Comparison of ENCODE assay signal across 1 fruit fly cellular context in genomic region chr3R:31977548-31978133, dm6.
TF ChIP-seq lines count a peak whose summit lies in the region.

TSS of gene CG2003 (plus strand) at chr3R:31978121.

TF ChIP-seq in whole organism, embryonic, 481 proteins besides CTCF, POLR2A, EP300 and RAD21 (continued from another document and continues in another):
- TF ChIP-seq so (GFP tag; IDR thresholded peaks at IDR 0.05; lab: Robert Waterston, UW): peak; percentile 75; the same call in 2 of the 3 replicates
- no peak; the same call in 1 of the 2 replicates for TF ChIP-seq CG6272 (GFP tag; IDR thresholded peaks at IDR 0.05; lab: Robert Waterston, UW)
- peak; percentile 77 for TF ChIP-seq sd (tag; optimal IDR thresholded peaks at IDR 0.05; lab: Kevin White, UChicago)
- no peak for TF ChIP-seq Scr (GFP tag; IDR thresholded peaks at IDR 0.05; lab: Robert Waterston, UW; ENCODE audit: partially characterized antibody)
- TF ChIP-seq chinmo (GFP tag; IDR thresholded peaks at IDR 0.05; lab: Robert Waterston, UW; ENCODE audit: partially characterized antibody): peak; percentile 83; the same call in 1 of the 4 replicates
- peak; percentile 3 for TF ChIP-seq wek (GFP tag; optimal IDR thresholded peaks at IDR 0.05; lab: Kevin White, UChicago)
- TF ChIP-seq Fer2 (tag; optimal IDR thresholded peaks at IDR 0.05; lab: Kevin White, UChicago): no peak
- peak; percentile 48 for TF ChIP-seq org-1 (GFP tag; optimal IDR thresholded peaks at IDR 0.05; lab: Kevin White, UChicago)
- no peak for TF ChIP-seq slou (GFP tag; optimal IDR thresholded peaks at IDR 0.05; lab: Kevin White, UChicago)
- peak; percentile 89 for TF ChIP-seq CG13894 (tag; optimal IDR thresholded peaks at IDR 0.05; lab: Kevin White, UChicago)
- TF ChIP-seq pum (GFP tag; optimal IDR thresholded peaks at IDR 0.05; lab: Kevin White, UChicago): peak; percentile 43
- no peak for TF ChIP-seq pros (GFP tag; optimal IDR thresholded peaks at IDR 0.05; lab: Kevin White, UChicago)
- TF ChIP-seq ara (GFP tag; IDR thresholded peaks at IDR 0.05; lab: Robert Waterston, UW): no peak
- TF ChIP-seq Adf1 (GFP tag; IDR thresholded peaks at IDR 0.05; lab: Robert Waterston, UW): peak; percentile 39; the same call in 1 of the 2 replicates
- no peak for TF ChIP-seq Sry-δ (GFP tag; optimal IDR thresholded peaks at IDR 0.05; lab: Kevin White, UChicago)
- TF ChIP-seq bigmax (GFP tag; optimal IDR thresholded peaks at IDR 0.05; lab: Kevin White, UChicago): no peak
- peak; percentile 51 for TF ChIP-seq CG8944 (GFP tag; optimal IDR thresholded peaks at IDR 0.05; lab: Kevin White, UChicago)
- TF ChIP-seq mld (GFP tag; IDR thresholded peaks at IDR 0.05; lab: Robert Waterston, UW; ENCODE audit: partially characterized antibody): no peak
- peak; percentile 64; the same call in 1 of the 3 replicates for TF ChIP-seq Optix (GFP tag; IDR thresholded peaks at IDR 0.05; lab: Robert Waterston, UW)
- no peak for TF ChIP-seq lbe (GFP tag; optimal IDR thresholded peaks at IDR 0.05; lab: Kevin White, UChicago)
- TF ChIP-seq fd3F (GFP tag; optimal IDR thresholded peaks at IDR 0.05; lab: Kevin White, UChicago): peak; percentile 69
- no peak for TF ChIP-seq CG10462 (GFP tag; optimal IDR thresholded peaks at IDR 0.05; lab: Kevin White, UChicago)
- TF ChIP-seq Drgx (GFP tag; IDR thresholded peaks at IDR 0.05; lab: Robert Waterston, UW): no peak
- TF ChIP-seq trh (GFP tag; optimal IDR thresholded peaks at IDR 0.05; lab: Kevin White, UChicago): peak; percentile 35
- TF ChIP-seq Elba2 (GFP tag; optimal IDR thresholded peaks at IDR 0.05; lab: Kevin White, UChicago): no peak
- peak; percentile 20 for TF ChIP-seq Sox100B (GFP tag; optimal IDR thresholded peaks at IDR 0.05; lab: Kevin White, UChicago)
- no peak for TF ChIP-seq fd64A (GFP tag; optimal IDR thresholded peaks at IDR 0.05; lab: Kevin White, UChicago)
- TF ChIP-seq yki (optimal IDR thresholded peaks at IDR 0.05; lab: Kevin White, UChicago): no peak
- TF ChIP-seq CG3726 (GFP tag; IDR thresholded peaks at IDR 0.05; lab: Robert Waterston, UW): 0 out of 3 replicates have a peak, but pooled peaks have one; percentile 35
- no peak for TF ChIP-seq CG42726 (GFP tag; IDR thresholded peaks at IDR 0.05; lab: Robert Waterston, UW; ENCODE audit: partially characterized antibody)
- TF ChIP-seq Antp (GFP tag; optimal IDR thresholded peaks at IDR 0.05; lab: Kevin White, UChicago): peak; percentile 53
- TF ChIP-seq oc (tag; optimal IDR thresholded peaks at IDR 0.05; lab: Kevin White, UChicago): peak; percentile 34
- TF ChIP-seq Sox102F (GFP tag; optimal IDR thresholded peaks at IDR 0.05; lab: Kevin White, UChicago): peak; percentile 67
- TF ChIP-seq ems (GFP tag; optimal IDR thresholded peaks at IDR 0.05; lab: Kevin White, UChicago): peak; percentile 45
- no peak for TF ChIP-seq ato (GFP tag; IDR thresholded peaks at IDR 0.05; lab: Robert Waterston, UW; ENCODE audit: partially characterized antibody)
- no peak for TF ChIP-seq Kr (GFP tag; optimal IDR thresholded peaks at IDR 0.05; lab: Kevin White, UChicago)
- TF ChIP-seq CG11504 (tag; optimal IDR thresholded peaks at IDR 0.05; lab: Kevin White, UChicago): peak; percentile 72
- TF ChIP-seq Nf-YB (GFP tag; optimal IDR thresholded peaks at IDR 0.05; lab: Kevin White, UChicago): peak; percentile 17
- TF ChIP-seq Lhr (GFP tag; optimal IDR thresholded peaks at IDR 0.05; lab: Kevin White, UChicago): no peak
- TF ChIP-seq gro (GFP tag; optimal IDR thresholded peaks at IDR 0.05; lab: Kevin White, UChicago): peak; percentile 75
- TF ChIP-seq CG13123 (GFP tag; optimal IDR thresholded peaks at IDR 0.05; lab: Kevin White, UChicago): peak; percentile 16
- TF ChIP-seq CG8359 (GFP tag; optimal IDR thresholded peaks at IDR 0.05; lab: Kevin White, UChicago; ENCODE audit: borderline replicate concordance): no peak
- peak; percentile 25 for TF ChIP-seq CG4820 (GFP tag; optimal IDR thresholded peaks at IDR 0.05; lab: Kevin White, UChicago)
- no peak for TF ChIP-seq bbx (GFP tag; IDR thresholded peaks at IDR 0.05; lab: Robert Waterston, UW; ENCODE audit: partially characterized antibody)
- TF ChIP-seq btn (GFP tag; optimal IDR thresholded peaks at IDR 0.05; lab: Kevin White, UChicago): no peak
- TF ChIP-seq CG5953 (GFP tag; IDR thresholded peaks at IDR 0.05; lab: Robert Waterston, UW): 0 out of 2 replicates have a peak, but pooled peaks have one; percentile 17
- peak; percentile 27 for TF ChIP-seq nom (GFP tag; optimal IDR thresholded peaks at IDR 0.05; lab: Kevin White, UChicago)
- TF ChIP-seq chm (GFP tag; IDR thresholded peaks at IDR 0.05; lab: Robert Waterston, UW): peak; percentile 52; the same call in 1 of the 2 replicates
- peak; percentile 60; the same call in 1 of the 2 replicates for TF ChIP-seq Xrp1 (GFP tag; IDR thresholded peaks at IDR 0.05; lab: Robert Waterston, UW)
- TF ChIP-seq CG17186 (GFP tag; optimal IDR thresholded peaks at IDR 0.05; lab: Kevin White, UChicago): no peak
- no peak for TF ChIP-seq CG16779 (GFP tag; IDR thresholded peaks at IDR 0.05; lab: Robert Waterston, UW)
- peak; percentile 56; the same call in 1 of the 2 replicates for TF ChIP-seq wdn (GFP tag; IDR thresholded peaks at IDR 0.05; lab: Robert Waterston, UW)
- TF ChIP-seq CG11398 (GFP tag; optimal IDR thresholded peaks at IDR 0.05; lab: Kevin White, UChicago): peak; percentile 68
- TF ChIP-seq Mad (GFP tag; optimal IDR thresholded peaks at IDR 0.05; lab: Kevin White, UChicago): no peak
- TF ChIP-seq Hmx (GFP tag; optimal IDR thresholded peaks at IDR 0.05; lab: Kevin White, UChicago): no peak
- no peak for TF ChIP-seq unc-4 (GFP tag; IDR thresholded peaks at IDR 0.05; lab: Robert Waterston, UW; ENCODE audit: partially characterized antibody)
- no peak for TF ChIP-seq CG2202 (tag; optimal IDR thresholded peaks at IDR 0.05; lab: Kevin White, UChicago)
- peak; percentile 55 for TF ChIP-seq CG9727 (GFP tag; optimal IDR thresholded peaks at IDR 0.05; lab: Kevin White, UChicago)
- TF ChIP-seq CG2678 (tag; optimal IDR thresholded peaks at IDR 0.05; lab: Kevin White, UChicago): peak; percentile 76
- TF ChIP-seq Rx (GFP tag; IDR thresholded peaks at IDR 0.05; lab: Robert Waterston, UW): peak; percentile 45; the same call in 1 of the 2 replicates
- TF ChIP-seq CG10431 (GFP tag; optimal IDR thresholded peaks at IDR 0.05; lab: Kevin White, UChicago): no peak
- TF ChIP-seq insv (GFP tag; optimal IDR thresholded peaks at IDR 0.05; lab: Kevin White, UChicago): no peak
- TF ChIP-seq Dad (GFP tag; optimal IDR thresholded peaks at IDR 0.05; lab: Kevin White, UChicago): peak; percentile 34
- peak; percentile 49 for TF ChIP-seq fu2 (GFP tag; optimal IDR thresholded peaks at IDR 0.05; lab: Kevin White, UChicago)
- TF ChIP-seq CG5245 (GFP tag; optimal IDR thresholded peaks at IDR 0.05; lab: Kevin White, UChicago): no peak
- no peak for TF ChIP-seq sens-2 (GFP tag; IDR thresholded peaks at IDR 0.05; lab: Robert Waterston, UW)
- TF ChIP-seq Hr3 (GFP tag; optimal IDR thresholded peaks at IDR 0.05; lab: Kevin White, UChicago): peak; percentile 75
- peak; percentile 68 for TF ChIP-seq CG17361 (GFP tag; IDR thresholded peaks at IDR 0.05; lab: Robert Waterston, UW)
- TF ChIP-seq CG4424 (GFP tag; optimal IDR thresholded peaks at IDR 0.05; lab: Kevin White, UChicago): peak; percentile 9
- TF ChIP-seq cas (GFP tag; IDR thresholded peaks at IDR 0.05; lab: Robert Waterston, UW): peak; percentile 45; the same call in 1 of the 2 replicates
- peak; percentile 52 for TF ChIP-seq bcd (GFP tag; optimal IDR thresholded peaks at IDR 0.05; lab: Kevin White, UChicago)
- no peak for TF ChIP-seq jing (GFP tag; optimal IDR thresholded peaks at IDR 0.05; lab: Kevin White, UChicago)
- TF ChIP-seq CHES-1-like (GFP tag; optimal IDR thresholded peaks at IDR 0.05; lab: Kevin White, UChicago): peak; percentile 71
- TF ChIP-seq CG17359 (tag; optimal IDR thresholded peaks at IDR 0.05; lab: Kevin White, UChicago): peak; percentile 54
- TF ChIP-seq Dp (GFP tag; optimal IDR thresholded peaks at IDR 0.05; lab: Kevin White, UChicago): no peak
- TF ChIP-seq ERR (GFP tag; optimal IDR thresholded peaks at IDR 0.05; lab: Kevin White, UChicago): no peak
- peak; percentile 74 for TF ChIP-seq CG1603 (tag; optimal IDR thresholded peaks at IDR 0.05; lab: Kevin White, UChicago)
- no peak for TF ChIP-seq sc (optimal IDR thresholded peaks at IDR 0.05; lab: Kevin White, UChicago)
- TF ChIP-seq sc (GFP tag; optimal IDR thresholded peaks at IDR 0.05; lab: Kevin White, UChicago): no peak
- TF ChIP-seq CG8290 (GFP tag; optimal IDR thresholded peaks at IDR 0.05; lab: Kevin White, UChicago): no peak
- TF ChIP-seq CG8290 (tag; optimal IDR thresholded peaks at IDR 0.05; lab: Kevin White, UChicago): peak in 1 of 2 experiments; percentile 88
- 0 out of 2 replicates have a peak, but pooled peaks have one; percentile 35 for TF ChIP-seq MBD-R2 (GFP tag; IDR thresholded peaks at IDR 0.05; lab: Robert Waterston, UW)
- no peak for TF ChIP-seq Lpt (GFP tag; optimal IDR thresholded peaks at IDR 0.05; lab: Kevin White, UChicago)
- TF ChIP-seq Lim3 (GFP tag; IDR thresholded peaks at IDR 0.05; lab: Robert Waterston, UW): no peak
- no peak for TF ChIP-seq Opbp (GFP tag; IDR thresholded peaks at IDR 0.05; lab: Robert Waterston, UW; ENCODE audit: partially characterized antibody)
- no peak for TF ChIP-seq Dip2 (GFP tag; IDR thresholded peaks at IDR 0.05; lab: Robert Waterston, UW)
- TF ChIP-seq ATbp (GFP tag; optimal IDR thresholded peaks at IDR 0.05; lab: Kevin White, UChicago): no peak
- peak; percentile 40 for TF ChIP-seq CG8089 (GFP tag; optimal IDR thresholded peaks at IDR 0.05; lab: Kevin White, UChicago)
- TF ChIP-seq Spps (tag; optimal IDR thresholded peaks at IDR 0.05; lab: Kevin White, UChicago): no peak
- no peak for TF ChIP-seq Bgb (GFP tag; IDR thresholded peaks at IDR 0.05; lab: Robert Waterston, UW; ENCODE audit: partially characterized antibody)
- peak; percentile 16 for TF ChIP-seq CG4617 (GFP tag; optimal IDR thresholded peaks at IDR 0.05; lab: Kevin White, UChicago; ENCODE audit: borderline replicate concordance)
- no peak for TF ChIP-seq usp (GFP tag; optimal IDR thresholded peaks at IDR 0.05; lab: Kevin White, UChicago)
- TF ChIP-seq nerfin-2 (GFP tag; IDR thresholded peaks at IDR 0.05; lab: Robert Waterston, UW; ENCODE audit: partially characterized antibody): no peak
- peak; percentile 29 for TF ChIP-seq caup (GFP tag; optimal IDR thresholded peaks at IDR 0.05; lab: Kevin White, UChicago; ENCODE audit: severe bottlenecking)
- peak; percentile 44 for TF ChIP-seq Chrac-16 (GFP tag; optimal IDR thresholded peaks at IDR 0.05; lab: Kevin White, UChicago)
- no peak for TF ChIP-seq Sin3A (optimal IDR thresholded peaks at IDR 0.05; lab: Kevin White, UChicago)
- TF ChIP-seq CG9797 (GFP tag; optimal IDR thresholded peaks at IDR 0.05; lab: Kevin White, UChicago): no peak
- TF ChIP-seq HLHmδ (GFP tag; optimal IDR thresholded peaks at IDR 0.05; lab: Kevin White, UChicago): no peak
- peak; percentile 16 for TF ChIP-seq maf-S (GFP tag; optimal IDR thresholded peaks at IDR 0.05; lab: Kevin White, UChicago)
- 0 out of 2 replicates have a peak, but pooled peaks have one; percentile 18 for TF ChIP-seq sim (GFP tag; IDR thresholded peaks at IDR 0.05; lab: Robert Waterston, UW)
- TF ChIP-seq CG8281 (tag; optimal IDR thresholded peaks at IDR 0.05; lab: Kevin White, UChicago): no peak
- TF ChIP-seq Hand (GFP tag; optimal IDR thresholded peaks at IDR 0.05; lab: Kevin White, UChicago): no peak
- no peak for TF ChIP-seq TFAM (GFP tag; optimal IDR thresholded peaks at IDR 0.05; lab: Kevin White, UChicago)
- peak; percentile 63 for TF ChIP-seq Hmr (GFP tag; optimal IDR thresholded peaks at IDR 0.05; lab: Kevin White, UChicago)
- TF ChIP-seq CG43689 (GFP tag; IDR thresholded peaks at IDR 0.05; lab: Robert Waterston, UW): no peak
- TF ChIP-seq CG31441 (GFP tag; IDR thresholded peaks at IDR 0.05; lab: Robert Waterston, UW): peak; percentile 55
- no peak for TF ChIP-seq CG33557 (GFP tag; optimal IDR thresholded peaks at IDR 0.05; lab: Kevin White, UChicago)
- TF ChIP-seq Med (GFP tag; lab: Kevin White, UChicago): peak; percentile 94
- TF ChIP-seq Awh (GFP tag; IDR thresholded peaks at IDR 0.05; lab: Robert Waterston, UW): 0 out of 2 replicates have a peak, but pooled peaks have one; percentile 45
- peak; percentile 71 for TF ChIP-seq Atf6 (GFP tag; IDR thresholded peaks at IDR 0.05; lab: Robert Waterston, UW)
- TF ChIP-seq NK7.1 (GFP tag; optimal IDR thresholded peaks at IDR 0.05; lab: Kevin White, UChicago): peak; percentile 22
- peak; percentile 57 for TF ChIP-seq CG1792 (GFP tag; optimal IDR thresholded peaks at IDR 0.05; lab: Kevin White, UChicago)
- TF ChIP-seq ash1 (GFP tag; optimal IDR thresholded peaks at IDR 0.05; lab: Kevin White, UChicago): no peak
- peak; percentile 78 for TF ChIP-seq lmd (GFP tag; IDR thresholded peaks at IDR 0.05; lab: Robert Waterston, UW)
- peak; percentile 56 for TF ChIP-seq CG8924 (tag; optimal IDR thresholded peaks at IDR 0.05; lab: Kevin White, UChicago)
- TF ChIP-seq dysf (GFP tag; IDR thresholded peaks at IDR 0.05; lab: Robert Waterston, UW): peak; percentile 86
- peak; percentile 60 for TF ChIP-seq Xbp1 (GFP tag; optimal IDR thresholded peaks at IDR 0.05; lab: Kevin White, UChicago)
- TF ChIP-seq CG6254 (GFP tag; optimal IDR thresholded peaks at IDR 0.05; lab: Kevin White, UChicago): no peak
- TF ChIP-seq Hr39 (optimal IDR thresholded peaks at IDR 0.05; lab: Kevin White, UChicago): no peak
- TF ChIP-seq ro (GFP tag; IDR thresholded peaks at IDR 0.05; lab: Robert Waterston, UW): no peak
- TF ChIP-seq CrebB (tag; optimal IDR thresholded peaks at IDR 0.05; lab: Kevin White, UChicago): peak; percentile 62
- TF ChIP-seq NFAT (GFP tag; IDR thresholded peaks at IDR 0.05; lab: Robert Waterston, UW): peak; percentile 73; the same call in 1 of the 2 replicates
- TF ChIP-seq cg (GFP tag; optimal IDR thresholded peaks at IDR 0.05; lab: Kevin White, UChicago): peak; percentile 10
- TF ChIP-seq CG17568 (GFP tag; optimal IDR thresholded peaks at IDR 0.05; lab: Kevin White, UChicago): peak; percentile 52
- peak; percentile 75 for TF ChIP-seq lab (GFP tag; optimal IDR thresholded peaks at IDR 0.05; lab: Kevin White, UChicago)
- no peak for TF ChIP-seq D (optimal IDR thresholded peaks at IDR 0.05; lab: Kevin White, UChicago)
- TF ChIP-seq D (GFP tag; optimal IDR thresholded peaks at IDR 0.05; lab: Kevin White, UChicago): no peak
- peak; percentile 60 for TF ChIP-seq CG15514 (GFP tag; optimal IDR thresholded peaks at IDR 0.05; lab: Kevin White, UChicago)
- TF ChIP-seq Hr78 (GFP tag; optimal IDR thresholded peaks at IDR 0.05; lab: Kevin White, UChicago): peak in 1 of 2 experiments; percentile 25
- peak; percentile 32 for TF ChIP-seq CG1647 (GFP tag; optimal IDR thresholded peaks at IDR 0.05; lab: Kevin White, UChicago)
